Worm (Caenorhabditis elegans) whole organism, L1 larva: ENCODE measurements around the gene R08F11.1.

Source experiments
- C34B4.2 ChIP-seq: sonication (generic microtip); optimal IDR thresholded peaks from 2 replicates; lab custom pipeline; 2017; ENCODE audit warnings: mild to moderate bottlenecking, missing genetic modification characterization, missing compliant biosample characterization
- F16B12.6 ChIP-seq: fragments of 150-350 bp; optimal IDR thresholded peaks from 2 replicates; lab custom pipeline; 2014; ENCODE audit warnings: missing biosample characterization, missing genetic modification characterization
- blmp-1 ChIP-seq: fragments of 150-350 bp; optimal IDR thresholded peaks from 2 replicates; lab custom pipeline; 2014; ENCODE audit warnings: missing biosample characterization, missing genetic modification characterization
- ceh-63 ChIP-seq: fragments of 200-800 bp; sonication (Bioruptor generic); optimal IDR thresholded peaks from 2 replicates; lab custom pipeline; 2018; ENCODE audit warnings: mild to moderate bottlenecking, missing genetic modification characterization, missing compliant biosample characterization
- ceh-88 ChIP-seq: fragments of 200-800 bp; sonication (Bioruptor generic); IDR thresholded peaks from 2 replicates; pipeline ENCODE4 v1.3.6; 2022; ENCODE audit warnings: missing genetic modification characterization, missing compliant biosample characterization
- dpl-1 ChIP-seq, 3 experiments: fragments of 150-350 bp in 2 of 3; sonication (generic microtip) in 1 of 3; optimal IDR thresholded peaks; 2 replicates each; lab custom pipeline; 2014 to 2017; ENCODE audit warnings: missing biosample characterization in 3 of 3, missing genetic modification characterization in 3 of 3, missing genetic modification reagents in 3 of 3
- dsc-1 ChIP-seq: sonication (generic microtip); optimal IDR thresholded peaks from 2 replicates; lab custom pipeline; 2016; ENCODE audit warnings: mild to moderate bottlenecking, missing genetic modification characterization, missing compliant biosample characterization
- efl-1 ChIP-seq, 4 experiments: fragments of 150-350 bp; optimal IDR thresholded peaks in 3 of 4; peaks in 1 of 4; 1 replicate in 1 of 4; 2 replicates in 3 of 4; lab custom pipeline; 2014; ENCODE audit warnings: missing biosample characterization in 2 of 4, missing genetic modification characterization in 2 of 4, missing genetic modification reagents in 2 of 4
- efl-3 ChIP-seq: fragments of 200-800 bp; sonication (Bioruptor generic); optimal IDR thresholded peaks from 2 replicates; lab custom pipeline; 2018; ENCODE audit warnings: mild to moderate bottlenecking, missing genetic modification characterization, missing compliant biosample characterization
- elt-2 ChIP-seq: sonication (generic microtip); optimal IDR thresholded peaks from 2 replicates; lab custom pipeline; 2016; ENCODE audit warnings: missing genetic modification characterization, mild to moderate bottlenecking, inconsistent platforms, missing compliant biosample characterization, missing genetic modification reagents
- elt-3 ChIP-seq, 6 experiments: fragments of 150-350 bp in 1 of 6; sonication (generic microtip); optimal IDR thresholded peaks; 2 replicates each; lab custom pipeline; 2017 to 2018; ENCODE audit warnings: missing biosample characterization in 6 of 6, missing genetic modification characterization in 6 of 6, inconsistent platforms in 1 of 6
- fkh-10 ChIP-seq: sonication (generic microtip); optimal IDR thresholded peaks from 2 replicates; lab custom pipeline; 2017; ENCODE audit warnings: missing biosample characterization, missing genetic modification reagents, missing genetic modification characterization
- irx-1 ChIP-seq: sonication (generic microtip); optimal IDR thresholded peaks from 2 replicates; lab custom pipeline; 2016; ENCODE audit warnings: missing genetic modification characterization, missing compliant biosample characterization
- isw-1 ChIP-seq: fragments of 200-800 bp; sonication (Bioruptor generic); IDR thresholded peaks from 2 replicates; pipeline ENCODE4 v1.3.6; 2022; ENCODE audit warnings: missing genetic modification characterization, missing compliant biosample characterization
- lin-13 ChIP-seq: fragments of 150-350 bp; optimal IDR thresholded peaks from 2 replicates; lab custom pipeline; 2014; ENCODE audit warnings: missing biosample characterization, missing genetic modification reagents, missing genetic modification characterization
- lin-14 ChIP-seq: fragments of 200-800 bp; sonication (Bioruptor generic); optimal IDR thresholded peaks from 2 replicates; lab custom pipeline; 2018; ENCODE audit warnings: mild to moderate bottlenecking, missing genetic modification characterization, moderate library complexity, missing compliant biosample characterization
- lin-35 ChIP-seq, 2 experiments: fragments of 150-350 bp; optimal IDR thresholded peaks; 2 replicates each; lab custom pipeline; 2014; ENCODE audit warnings: missing biosample characterization in 2 of 2, missing genetic modification characterization in 2 of 2, missing genetic modification reagents in 2 of 2
- lir-3 ChIP-seq: sonication (generic microtip); optimal IDR thresholded peaks from 2 replicates; lab custom pipeline; 2016; ENCODE audit warnings: mild to moderate bottlenecking, missing genetic modification characterization, moderate library complexity, missing compliant biosample characterization; ENCODE audit not compliant: poor library complexity
- lsy-2 ChIP-seq, 2 experiments: fragments of 150-350 bp; optimal IDR thresholded peaks; 2 replicates each; lab custom pipeline; 2014; ENCODE audit warnings: missing biosample characterization in 2 of 2, missing genetic modification characterization in 2 of 2
- mab-9 ChIP-seq: fragments of 200-800 bp; sonication (Bioruptor generic); IDR thresholded peaks from 2 replicates; pipeline ENCODE4 v1.3.6; 2022; ENCODE audit warnings: missing genetic modification reagents, missing genetic modification characterization, missing compliant biosample characterization
- mdl-1 ChIP-seq, 2 experiments: fragments of 150-350 bp; optimal IDR thresholded peaks; 2 replicates each; lab custom pipeline; 2014 to 2017; ENCODE audit warnings: missing biosample characterization in 2 of 2, missing genetic modification characterization in 2 of 2, inconsistent platforms in 1 of 2
- mep-1 ChIP-seq: fragments of 150-350 bp; optimal IDR thresholded peaks from 2 replicates; lab custom pipeline; 2014; ENCODE audit warnings: missing biosample characterization, missing genetic modification characterization
- nhr-11 ChIP-seq: fragments of 150-350 bp; optimal IDR thresholded peaks from 2 replicates; lab custom pipeline; 2014; ENCODE audit warnings: missing biosample characterization, missing genetic modification characterization
- nhr-19 ChIP-seq: fragments of 200-800 bp; sonication (Bioruptor generic); conservative IDR thresholded peaks from 2 replicates; pipeline ENCODE4 v1.3.6; 2022; ENCODE audit warnings: missing genetic modification characterization, missing compliant biosample characterization
- nhr-20 ChIP-seq: sonication (generic microtip); optimal IDR thresholded peaks from 2 replicates; lab custom pipeline; 2016; ENCODE audit warnings: mild to moderate bottlenecking, missing genetic modification characterization, missing compliant biosample characterization
- nhr-47 ChIP-seq: sonication (generic microtip); optimal IDR thresholded peaks from 2 replicates; lab custom pipeline; 2016; ENCODE audit warnings: mild to moderate bottlenecking, missing genetic modification characterization, moderate library complexity, missing compliant biosample characterization
- nhr-77 ChIP-seq: fragments of 150-350 bp; optimal IDR thresholded peaks from 2 replicates; lab custom pipeline; 2014; ENCODE audit warnings: missing biosample characterization, missing genetic modification characterization
- nhr-84 ChIP-seq: sonication (generic microtip); optimal IDR thresholded peaks from 2 replicates; lab custom pipeline; 2017; ENCODE audit warnings: missing biosample characterization, missing genetic modification characterization
- nhr-85 ChIP-seq: sonication (generic microtip); peaks from one replicate; lab custom pipeline; 2016; ENCODE audit warnings: missing genetic modification characterization, inconsistent platforms, missing compliant biosample characterization
- nhr-90 ChIP-seq: sonication (generic microtip); optimal IDR thresholded peaks from 2 replicates; lab custom pipeline; 2016; ENCODE audit warnings: mild to moderate bottlenecking, missing genetic modification characterization, missing compliant biosample characterization; ENCODE audit not compliant: poor library complexity
- pax-3 ChIP-seq: fragments of 200-800 bp; sonication (Bioruptor generic); optimal IDR thresholded peaks from 2 replicates; lab custom pipeline; 2018; ENCODE audit warnings: mild to moderate bottlenecking, missing genetic modification characterization, moderate library complexity, missing compliant biosample characterization
- rnt-1 ChIP-seq: sonication (generic microtip); optimal IDR thresholded peaks from 2 replicates; lab custom pipeline; 2016; ENCODE audit warnings: mild to moderate bottlenecking, missing genetic modification characterization, moderate library complexity, missing compliant biosample characterization
- skn-1 ChIP-seq: fragments of 150-350 bp; optimal IDR thresholded peaks from 2 replicates; lab custom pipeline; 2014; ENCODE audit warnings: missing biosample characterization, missing genetic modification characterization
- snpc-4 ChIP-seq: fragments of 150-350 bp; optimal IDR thresholded peaks from 2 replicates; lab custom pipeline; 2014; ENCODE audit warnings: missing biosample characterization, missing genetic modification characterization
- snu-23 ChIP-seq: sonication (generic microtip); optimal IDR thresholded peaks from 2 replicates; lab custom pipeline; 2016; ENCODE audit warnings: missing genetic modification characterization, missing compliant biosample characterization
- sup-37 ChIP-seq: fragments of 200-800 bp; sonication (Bioruptor generic); optimal IDR thresholded peaks from 2 replicates; lab custom pipeline; 2018; ENCODE audit warnings: mild to moderate bottlenecking, missing genetic modification characterization, missing compliant biosample characterization
- swsn-7 ChIP-seq: sonication (generic microtip); optimal IDR thresholded peaks from 2 replicates; lab custom pipeline; 2016; ENCODE audit warnings: missing genetic modification characterization, missing compliant biosample characterization
- tbx-2 ChIP-seq: sonication (generic microtip); optimal IDR thresholded peaks from 2 replicates; lab custom pipeline; 2016; ENCODE audit warnings: missing genetic modification characterization, missing compliant biosample characterization
- unc-86 ChIP-seq: sonication (generic microtip); optimal IDR thresholded peaks from 2 replicates; lab custom pipeline; 2016; ENCODE audit warnings: missing genetic modification characterization, missing compliant biosample characterization
- unc-98 ChIP-seq: fragments of 200-800 bp; sonication (Bioruptor generic); IDR thresholded peaks from 2 replicates; pipeline ENCODE4 v1.3.6; 2022; ENCODE audit warnings: missing genetic modification characterization, missing compliant biosample characterization
- xbp-1 ChIP-seq: sonication (generic microtip); optimal IDR thresholded peaks from 2 replicates; lab custom pipeline; 2016; ENCODE audit warnings: missing genetic modification characterization, missing compliant biosample characterization
- ztf-11 ChIP-seq, 2 experiments: sonication (generic microtip); optimal IDR thresholded peaks; 2 replicates each; lab custom pipeline; 2016 to 2017; ENCODE audit warnings: missing genetic modification characterization in 2 of 2, missing biosample characterization in 1 of 2, missing compliant biosample characterization in 1 of 2

R08F11.1 gene

DNA sequence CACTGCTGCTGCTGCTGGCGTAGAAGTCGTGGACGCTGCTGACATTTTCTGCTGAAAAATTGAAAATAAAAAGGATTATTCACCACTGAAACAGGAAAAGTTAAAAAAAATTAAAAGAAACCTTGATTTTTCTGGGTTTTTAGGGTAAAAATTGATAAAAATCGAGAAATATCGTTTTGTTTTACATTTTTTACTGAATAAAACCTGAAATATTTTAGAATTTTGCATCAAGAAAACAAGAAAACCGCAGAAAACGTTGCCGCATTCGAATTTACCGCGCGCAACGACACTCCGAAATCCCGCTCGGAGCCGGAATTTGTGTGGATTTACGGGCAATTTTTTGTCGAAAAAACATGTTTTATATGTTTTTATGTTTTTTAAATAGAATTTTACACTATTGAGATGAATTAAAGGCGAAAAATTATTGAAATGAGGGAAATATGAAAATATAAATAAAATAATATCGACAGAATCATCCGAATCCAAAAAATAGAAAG lies 24.6 kb downstream of the R08F11.1 start, which contains the start of gene chk-1 (continued):
- no peak for TF ChIP-seq ceh-63 (GFP tag; lab: Kevin White, UChicago)
- TF ChIP-seq, all 84 proteins: peak for 43

DNA sequence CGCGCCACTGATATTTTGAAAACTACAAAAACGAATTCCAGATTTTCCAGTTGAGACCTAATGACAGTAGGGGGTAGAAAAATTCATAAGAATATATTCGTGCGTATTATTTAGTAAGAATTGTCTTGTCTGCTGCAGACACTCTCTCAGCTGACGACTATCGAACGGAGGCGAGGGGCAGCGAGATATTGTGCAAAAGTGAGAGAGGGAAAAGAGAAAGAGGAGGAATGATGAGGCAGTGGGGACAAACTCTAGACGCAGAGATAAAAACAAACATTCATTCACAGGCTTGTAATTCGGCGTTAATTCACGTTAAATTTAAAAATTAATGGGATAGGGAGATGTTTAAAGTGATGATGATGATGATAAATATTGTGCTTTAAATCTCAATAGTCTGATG lies 27.1 kb downstream of the R08F11.1 start, which contains the start of gene gid-7:
Gene gid-7 (minus strand): TSS at position 188 of the 400 bp plus-strand sequence.
- TF ChIP-seq skn-1 (tag; lab: Kevin White, UChicago) = peak; percentile 17
- peak; percentile 33 for TF ChIP-seq unc-86 (tag; lab: Kevin White, UChicago)
- peak; percentile 59 for TF ChIP-seq nhr-20 (tag; lab: Kevin White, UChicago)
- peak; percentile 8 for TF ChIP-seq irx-1 (tag; lab: Kevin White, UChicago)
- peak; percentile 67 for TF ChIP-seq snu-23
- TF ChIP-seq lin-35 (GFP tag; optimal IDR thresholded peaks at IDR 0.05; lab: Kevin White, UChicago) = peak; percentile 56 to 61
- peak; percentile 28 for TF ChIP-seq dsc-1 (tag; lab: Kevin White, UChicago)
- no peak for TF ChIP-seq C34B4.2 (tag; lab: Kevin White, UChicago)
- TF ChIP-seq mdl-1 (tag; optimal IDR thresholded peaks at IDR 0.05; lab: Kevin White, UChicago) = peak in 1 of 2 experiments; percentile 39
- peak; percentile 54 for TF ChIP-seq swsn-7 (tag; lab: Kevin White, UChicago)
- peak; percentile 66 for TF ChIP-seq mep-1 (tag; lab: Kevin White, UChicago)
- TF ChIP-seq mab-9 = no peak
- TF ChIP-seq lsy-2 (tag; optimal IDR thresholded peaks at IDR 0.05; lab: Kevin White, UChicago) = peak; percentile 36 to 45
- TF ChIP-seq nhr-85 = peak; percentile 66
- peak; percentile 75 to 79 for TF ChIP-seq efl-1 (optimal IDR thresholded peaks at IDR 0.05; lab: Kevin White, UChicago)
- TF ChIP-seq efl-1 (GFP tag; optimal IDR thresholded peaks at IDR 0.05 in 1 of 2; lab: Kevin White, UChicago) = peak; percentile 67 to 96
- peak; percentile 28 to 61 (median 60) for TF ChIP-seq dpl-1 (GFP tag; optimal IDR thresholded peaks at IDR 0.05; lab: Kevin White, UChicago)
- TF ChIP-seq xbp-1 (tag; lab: Kevin White, UChicago) = peak; percentile 35
- no peak for TF ChIP-seq blmp-1
- TF ChIP-seq rnt-1 (tag; lab: Kevin White, UChicago) = no peak
- TF ChIP-seq nhr-11 = peak; percentile 4
- peak; percentile 39 for TF ChIP-seq tbx-2 (tag; lab: Kevin White, UChicago)
- TF ChIP-seq nhr-47 (tag; lab: Kevin White, UChicago) = peak; percentile 40
- TF ChIP-seq lin-13 = no peak

DNA sequence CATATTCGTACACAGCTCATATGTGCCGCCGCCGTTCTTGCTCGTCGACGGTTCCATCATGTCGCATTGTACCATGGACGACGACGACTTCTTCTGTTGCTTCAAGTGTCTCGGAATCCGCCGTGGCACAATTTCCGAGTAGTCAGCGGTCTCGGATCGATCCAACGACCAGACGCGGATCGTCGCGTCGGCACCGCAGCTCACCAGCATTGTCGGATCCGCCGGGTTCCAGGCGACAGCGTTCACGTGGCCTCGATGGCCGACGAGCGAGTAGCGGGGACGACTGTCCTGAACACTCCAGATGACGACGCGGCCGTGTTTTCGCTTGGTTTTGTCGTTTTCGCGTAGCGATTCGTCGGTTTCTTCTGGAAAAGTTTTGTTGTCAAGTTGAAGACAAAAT lies 33.7 kb downstream of the R08F11.1 start:
- TF ChIP-seq nhr-19 (no peak), efl-1 (optimal IDR thresholded peaks at IDR 0.05; lab: Kevin White, UChicago) (no peak), efl-1 (GFP tag; optimal IDR thresholded peaks at IDR 0.05 in 1 of 2; lab: Kevin White, UChicago) (peak in 1 of 2 experiments; percentile 67), lin-35 (GFP tag; optimal IDR thresholded peaks at IDR 0.05; lab: Kevin White, UChicago) (no peak), ztf-11 (tag; optimal IDR thresholded peaks at IDR 0.05; lab: Kevin White, UChicago) (no peak), isw-1 (no peak), lin-14 (GFP tag; lab: Kevin White, UChicago) (no peak), pax-3 (tag; lab: Kevin White, UChicago) (no peak), nhr-11 (no peak), unc-86 (tag; lab: Kevin White, UChicago) (no peak)

DNA sequence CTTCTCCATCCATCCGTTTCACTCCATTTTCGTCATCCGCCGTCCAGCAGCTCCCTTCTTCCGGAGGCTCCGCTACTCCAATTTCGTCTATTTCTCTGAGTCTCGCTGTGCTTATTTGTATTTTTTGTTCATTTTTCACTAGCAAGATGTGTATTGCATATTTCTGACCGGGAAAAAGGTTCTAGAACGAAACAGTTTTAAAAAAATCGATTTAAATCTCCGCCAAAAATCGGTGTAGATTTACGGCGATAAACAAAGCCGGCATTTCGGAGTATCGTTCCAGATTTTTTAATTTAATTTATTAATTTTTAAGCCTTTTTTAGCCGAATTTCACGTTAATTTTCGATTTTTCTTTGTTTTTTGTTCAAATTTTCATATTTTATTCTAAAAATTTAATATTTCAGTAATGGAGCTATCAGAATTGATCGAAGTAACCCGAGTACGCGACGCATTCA lies 40.8 kb downstream of the R08F11.1 start, which contains the start of gene mtm-9:
Gene mtm-9 (plus strand): TSS at position 405 of the 455 bp plus-strand sequence.
- peak; percentile 22 for TF ChIP-seq xbp-1 (tag; lab: Kevin White, UChicago)
- peak; percentile 91 to 94 (median 93) for TF ChIP-seq dpl-1 (GFP tag; optimal IDR thresholded peaks at IDR 0.05; lab: Kevin White, UChicago)
- TF ChIP-seq tbx-2 (tag; lab: Kevin White, UChicago) = peak; percentile 36
- no peak for TF ChIP-seq lir-3 (tag; lab: Kevin White, UChicago)
- peak; percentile 46 for TF ChIP-seq skn-1 (tag; lab: Kevin White, UChicago)
- no peak for TF ChIP-seq nhr-47 (tag; lab: Kevin White, UChicago)
- TF ChIP-seq isw-1 = peak; percentile 27
- TF ChIP-seq fkh-10 (GFP tag; lab: Kevin White, UChicago) = no peak
- TF ChIP-seq lin-13 = peak; percentile 10
- peak in 1 of 6 experiments; percentile 57 for TF ChIP-seq elt-3 (tag; optimal IDR thresholded peaks at IDR 0.05; lab: Kevin White, UChicago)
- no peak for TF ChIP-seq nhr-84 (tag; lab: Kevin White, UChicago)
- TF ChIP-seq unc-98 (GFP tag; lab: Robert Waterston, UW) = no peak
- TF ChIP-seq efl-3 (GFP tag; lab: Kevin White, UChicago) = no peak
- TF ChIP-seq sup-37 (GFP tag; lab: Kevin White, UChicago) = no peak
- TF ChIP-seq nhr-19 = peak; percentile 32; the same call in 1 of the 2 replicates
- peak; percentile 17 for TF ChIP-seq nhr-77 (tag; lab: Kevin White, UChicago)
- TF ChIP-seq ceh-88 (GFP tag; lab: Robert Waterston, UW) = no peak
- TF ChIP-seq irx-1 (tag; lab: Kevin White, UChicago) = peak; percentile 46
- TF ChIP-seq snu-23 = peak; percentile 57
- TF ChIP-seq blmp-1 = peak; percentile 55
- no peak for TF ChIP-seq C34B4.2 (tag; lab: Kevin White, UChicago)
- TF ChIP-seq nhr-20 (tag; lab: Kevin White, UChicago) = peak; percentile 63
- peak; percentile 40 for TF ChIP-seq nhr-90
- no peak for TF ChIP-seq mdl-1 (tag; optimal IDR thresholded peaks at IDR 0.05; lab: Kevin White, UChicago)
- TF ChIP-seq F16B12.6 (tag; lab: Kevin White, UChicago) = no peak
- no peak for TF ChIP-seq elt-2
- TF ChIP-seq snpc-4 (tag; lab: Kevin White, UChicago) = no peak
